Worm (Caenorhabditis elegans) whole organism, L1 larva: ENCODE measurements around the gene fbxb-108.

Experiments
- C04F5.9 ChIP-seq: sonication (generic microtip); optimal IDR thresholded peaks from 2 replicates; lab custom pipeline; 2016; ENCODE audit warnings: missing genetic modification characterization, missing compliant biosample characterization
- C34B4.2 ChIP-seq: sonication (generic microtip); optimal IDR thresholded peaks from 2 replicates; lab custom pipeline; 2017; ENCODE audit warnings: mild to moderate bottlenecking, missing genetic modification characterization, missing compliant biosample characterization
- F16B12.6 ChIP-seq: fragments of 150-350 bp; optimal IDR thresholded peaks from 2 replicates; lab custom pipeline; 2014; ENCODE audit warnings: missing biosample characterization, missing genetic modification characterization
- Y116A8C.19 ChIP-seq: sonication (generic microtip); optimal IDR thresholded peaks from 2 replicates; lab custom pipeline; 2016; ENCODE audit warnings: missing compliant biosample characterization, missing genetic modification characterization, borderline replicate concordance
- aha-1 ChIP-seq: fragments of 150-350 bp; optimal IDR thresholded peaks from 2 replicates; lab custom pipeline; 2014; ENCODE audit warnings: missing biosample characterization, missing genetic modification characterization
- alr-1 ChIP-seq: fragments of 200-800 bp; sonication (Bioruptor generic); optimal IDR thresholded peaks from 2 replicates; lab custom pipeline; 2018; ENCODE audit warnings: borderline replicate concordance, mild to moderate bottlenecking, missing genetic modification characterization, missing compliant biosample characterization
- aly-2 ChIP-seq: fragments of 150-350 bp; optimal IDR thresholded peaks from 2 replicates; lab custom pipeline; 2014; ENCODE audit warnings: missing biosample characterization, missing genetic modification characterization
- blmp-1 ChIP-seq: fragments of 150-350 bp; optimal IDR thresholded peaks from 2 replicates; lab custom pipeline; 2014; ENCODE audit warnings: missing biosample characterization, missing genetic modification characterization
- ceh-63 ChIP-seq: fragments of 200-800 bp; sonication (Bioruptor generic); optimal IDR thresholded peaks from 2 replicates; lab custom pipeline; 2018; ENCODE audit warnings: mild to moderate bottlenecking, missing genetic modification characterization, missing compliant biosample characterization
- ceh-8 ChIP-seq: fragments of 200-800 bp; sonication (Bioruptor generic); optimal IDR thresholded peaks from 2 replicates; lab custom pipeline; 2018; ENCODE audit warnings: mild to moderate bottlenecking, missing genetic modification characterization, moderate library complexity, missing compliant biosample characterization
- ceh-82 ChIP-seq, 3 experiments: fragments of 150-350 bp in 1 of 3; sonication (generic microtip) in 2 of 3; optimal IDR thresholded peaks; 2 replicates each; lab custom pipeline; 2014 to 2017; ENCODE audit warnings: missing biosample characterization in 3 of 3, missing genetic modification characterization in 3 of 3
- ceh-88 ChIP-seq: fragments of 200-800 bp; sonication (Bioruptor generic); IDR thresholded peaks from 2 replicates; pipeline ENCODE4 v1.3.6; 2022; ENCODE audit warnings: missing genetic modification characterization, missing compliant biosample characterization
- dsc-1 ChIP-seq: sonication (generic microtip); optimal IDR thresholded peaks from 2 replicates; lab custom pipeline; 2016; ENCODE audit warnings: mild to moderate bottlenecking, missing genetic modification characterization, missing compliant biosample characterization
- efl-1 ChIP-seq, 4 experiments: fragments of 150-350 bp; optimal IDR thresholded peaks in 3 of 4; peaks in 1 of 4; 1 replicate in 1 of 4; 2 replicates in 3 of 4; lab custom pipeline; 2014; ENCODE audit warnings: missing biosample characterization in 2 of 4, missing genetic modification characterization in 2 of 4, missing genetic modification reagents in 2 of 4
- egl-27 ChIP-seq, 2 experiments: fragments of 150-350 bp in 1 of 2; sonication (generic microtip); optimal IDR thresholded peaks; 3 replicates each; lab custom pipeline; 2017 to 2018; ENCODE audit warnings: missing biosample characterization in 2 of 2, missing genetic modification characterization in 2 of 2, missing genetic modification reagents in 2 of 2
- elt-2 ChIP-seq: sonication (generic microtip); optimal IDR thresholded peaks from 2 replicates; lab custom pipeline; 2016; ENCODE audit warnings: missing genetic modification characterization, mild to moderate bottlenecking, inconsistent platforms, missing compliant biosample characterization, missing genetic modification reagents
- fos-1 ChIP-seq: fragments of 150-350 bp; optimal IDR thresholded peaks from 2 replicates; lab custom pipeline; 2014; ENCODE audit warnings: missing biosample characterization, missing genetic modification characterization
- hlh-4 ChIP-seq: sonication (generic microtip); optimal IDR thresholded peaks from 2 replicates; lab custom pipeline; 2016; ENCODE audit warnings: mild to moderate bottlenecking, missing genetic modification characterization, missing compliant biosample characterization
- hpl-2 ChIP-seq: fragments of 150-350 bp; optimal IDR thresholded peaks from 2 replicates; lab custom pipeline; 2014; ENCODE audit warnings: missing biosample characterization, missing genetic modification reagents, missing genetic modification characterization
- irx-1 ChIP-seq: sonication (generic microtip); optimal IDR thresholded peaks from 2 replicates; lab custom pipeline; 2016; ENCODE audit warnings: missing genetic modification characterization, missing compliant biosample characterization
- isw-1 ChIP-seq: fragments of 200-800 bp; sonication (Bioruptor generic); IDR thresholded peaks from 2 replicates; pipeline ENCODE4 v1.3.6; 2022; ENCODE audit warnings: missing genetic modification characterization, missing compliant biosample characterization
- lin-39 ChIP-seq: fragments of 150-350 bp; optimal IDR thresholded peaks from 2 replicates; lab custom pipeline; 2014; ENCODE audit warnings: missing biosample characterization, missing genetic modification reagents, missing genetic modification characterization
- lir-3 ChIP-seq: sonication (generic microtip); optimal IDR thresholded peaks from 2 replicates; lab custom pipeline; 2016; ENCODE audit warnings: mild to moderate bottlenecking, missing genetic modification characterization, moderate library complexity, missing compliant biosample characterization; ENCODE audit not compliant: poor library complexity
- lsy-2 ChIP-seq, 2 experiments: fragments of 150-350 bp; optimal IDR thresholded peaks; 2 replicates each; lab custom pipeline; 2014; ENCODE audit warnings: missing biosample characterization in 2 of 2, missing genetic modification characterization in 2 of 2
- mdl-1 ChIP-seq, 2 experiments: fragments of 150-350 bp; optimal IDR thresholded peaks; 2 replicates each; lab custom pipeline; 2014 to 2017; ENCODE audit warnings: missing biosample characterization in 2 of 2, missing genetic modification characterization in 2 of 2, inconsistent platforms in 1 of 2
- mep-1 ChIP-seq: fragments of 150-350 bp; optimal IDR thresholded peaks from 2 replicates; lab custom pipeline; 2014; ENCODE audit warnings: missing biosample characterization, missing genetic modification characterization
- nhr-11 ChIP-seq: fragments of 150-350 bp; optimal IDR thresholded peaks from 2 replicates; lab custom pipeline; 2014; ENCODE audit warnings: missing biosample characterization, missing genetic modification characterization
- nhr-12 ChIP-seq: sonication (generic microtip); optimal IDR thresholded peaks from 2 replicates; lab custom pipeline; 2017; ENCODE audit warnings: missing biosample characterization, missing genetic modification characterization
- nhr-47 ChIP-seq: sonication (generic microtip); optimal IDR thresholded peaks from 2 replicates; lab custom pipeline; 2016; ENCODE audit warnings: mild to moderate bottlenecking, missing genetic modification characterization, moderate library complexity, missing compliant biosample characterization
- nhr-84 ChIP-seq: sonication (generic microtip); optimal IDR thresholded peaks from 2 replicates; lab custom pipeline; 2017; ENCODE audit warnings: missing biosample characterization, missing genetic modification characterization
- nhr-90 ChIP-seq: sonication (generic microtip); optimal IDR thresholded peaks from 2 replicates; lab custom pipeline; 2016; ENCODE audit warnings: mild to moderate bottlenecking, missing genetic modification characterization, missing compliant biosample characterization; ENCODE audit not compliant: poor library complexity
- rnt-1 ChIP-seq: sonication (generic microtip); optimal IDR thresholded peaks from 2 replicates; lab custom pipeline; 2016; ENCODE audit warnings: mild to moderate bottlenecking, missing genetic modification characterization, moderate library complexity, missing compliant biosample characterization
- snu-23 ChIP-seq: sonication (generic microtip); optimal IDR thresholded peaks from 2 replicates; lab custom pipeline; 2016; ENCODE audit warnings: missing genetic modification characterization, missing compliant biosample characterization
- swsn-7 ChIP-seq: sonication (generic microtip); optimal IDR thresholded peaks from 2 replicates; lab custom pipeline; 2016; ENCODE audit warnings: missing genetic modification characterization, missing compliant biosample characterization
- unc-130 ChIP-seq: fragments of 150-350 bp; optimal IDR thresholded peaks from 2 replicates; lab custom pipeline; 2017; ENCODE audit warnings: missing biosample characterization, missing genetic modification characterization, inconsistent platforms
- vab-15 ChIP-seq: sonication (generic microtip); optimal IDR thresholded peaks from 2 replicates; lab custom pipeline; 2017; ENCODE audit warnings: missing genotype, mild to moderate bottlenecking, missing genetic modification characterization, missing compliant biosample characterization
- zip-4 ChIP-seq: fragments of 200-800 bp; sonication (Bioruptor generic); optimal IDR thresholded peaks from 2 replicates; lab custom pipeline; 2018; ENCODE audit warnings: mild to moderate bottlenecking, missing genetic modification characterization, moderate library complexity, missing compliant biosample characterization
- ztf-4 ChIP-seq: fragments of 150-350 bp; optimal IDR thresholded peaks from 2 replicates; lab custom pipeline; 2014; ENCODE audit warnings: missing biosample characterization, missing genetic modification characterization

Gene fbxb-108

ce11 chrII:2772166-2772565, 7.4 kb downstream of the fbxb-108 start, which contains the start of gene sdz-10:
TSS of gene sdz-10 (minus strand) at chrII:2772266.
- TF ChIP-seq nhr-12 (tag; lab: Kevin White, UChicago) (no peak), efl-1 (optimal IDR thresholded peaks at IDR 0.05; lab: Kevin White, UChicago) (no peak), efl-1 (GFP tag; optimal IDR thresholded peaks at IDR 0.05 in 1 of 2; lab: Kevin White, UChicago) (no peak), C04F5.9 (tag; lab: Kevin White, UChicago) (no peak), elt-2 (tag; lab: Kevin White, UChicago) (no peak), egl-27 (tag; optimal IDR thresholded peaks at IDR 0.05; lab: Kevin White, UChicago) (no peak)

- TF ChIP-seq nhr-90 (tag; lab: Kevin White, UChicago) (no peak), aha-1 (tag; lab: Kevin White, UChicago) (no peak), zip-4 (GFP tag; lab: Kevin White, UChicago) (no peak), hlh-4 (no peak), C04F5.9 (tag; lab: Kevin White, UChicago) (no peak)
- TF ChIP-seq, all 84 proteins: peak for 0
These were observed 8.8 kb downstream of the fbxb-108 start, which contains the start of gene sdz-9 for ce11 chrII:2773534-2773933. TSS of gene sdz-9 (minus strand) at chrII:2773634.

ce11 chrII:2774904-2775303, 10.1 kb downstream of the fbxb-108 start, which contains the start of gene fbxb-111:
TSS of gene fbxb-111 (minus strand) at chrII:2775004.
- TF ChIP-seq lin-39 (no peak), ztf-4 (tag; lab: Kevin White, UChicago) (no peak), nhr-84 (tag; lab: Kevin White, UChicago) (no peak), alr-1 (tag; lab: Kevin White, UChicago) (no peak), efl-1 (optimal IDR thresholded peaks at IDR 0.05; lab: Kevin White, UChicago) (no peak), efl-1 (GFP tag; optimal IDR thresholded peaks at IDR 0.05 in 1 of 2; lab: Kevin White, UChicago) (no peak), C04F5.9 (tag; lab: Kevin White, UChicago) (no peak), mep-1 (no peak), nhr-11 (tag; lab: Kevin White, UChicago) (no peak), ceh-88 (no peak), aly-2 (no peak), nhr-12 (tag; lab: Kevin White, UChicago) (no peak)

ce11 chrII:2777846-2778245, 13.1 kb downstream of the fbxb-108 start, which contains the start of gene F08D12.4:
TSS of gene F08D12.4 (plus strand) at chrII:2778146.
- TF ChIP-seq lir-3 (no peak), aly-2 (no peak), unc-130 (no peak), vab-15 (tag; lab: Kevin White, UChicago) (no peak), lsy-2 (tag; optimal IDR thresholded peaks at IDR 0.05; lab: Kevin White, UChicago) (no peak), Y116A8C.19 (tag; lab: Kevin White, UChicago) (no peak)
- TF ChIP-seq, all 84 proteins: peak for 0

ce11 chrII:2779253-2779652, 14.5 kb downstream of the fbxb-108 start, which contains the start of gene F08D12.3:
TSS of gene F08D12.3 (plus strand) at chrII:2779553.
- TF ChIP-seq efl-1 (optimal IDR thresholded peaks at IDR 0.05; lab: Kevin White, UChicago) (no peak), efl-1 (GFP tag; optimal IDR thresholded peaks at IDR 0.05 in 1 of 2; lab: Kevin White, UChicago) (no peak), nhr-12 (tag; lab: Kevin White, UChicago) (no peak), rnt-1 (no peak), isw-1 (no peak), vab-15 (tag; lab: Kevin White, UChicago) (no peak), snu-23 (GFP tag; lab: Kevin White, UChicago) (no peak), ceh-8 (GFP tag; lab: Kevin White, UChicago) (no peak), lin-39 (no peak), F16B12.6 (no peak), blmp-1 (no peak)

- TF ChIP-seq dsc-1 (tag; lab: Kevin White, UChicago) (no peak), fos-1 (tag; lab: Kevin White, UChicago) (no peak), C34B4.2 (tag; lab: Kevin White, UChicago) (no peak), swsn-7 (tag; lab: Kevin White, UChicago) (no peak), ceh-63 (GFP tag; lab: Kevin White, UChicago) (no peak), hpl-2 (no peak), irx-1 (tag; lab: Kevin White, UChicago) (no peak), nhr-47 (tag; lab: Kevin White, UChicago) (no peak), ceh-82 (tag; optimal IDR thresholded peaks at IDR 0.05; lab: Kevin White, UChicago) (no peak), mdl-1 (tag; optimal IDR thresholded peaks at IDR 0.05; lab: Kevin White, UChicago) (no peak), F16B12.6 (no peak)
These were observed 16.0 kb downstream of the fbxb-108 start for ce11 chrII:2780804-2781203.
